Worm (Caenorhabditis elegans) whole organism, L3 larva: ENCODE measurements around the gene Y76B12C.3.

Experiments
- nhr-28 ChIP-seq: fragments of 150-350 bp; optimal IDR thresholded peaks from 2 replicates; lab custom pipeline; 2014; ENCODE audit warnings: missing biosample characterization, missing genetic modification characterization
- pha-4 ChIP-seq: fragments of 150-350 bp; optimal IDR thresholded peaks from 2 replicates; lab custom pipeline; 2014; ENCODE audit warnings: missing biosample characterization, missing genetic modification reagents, missing genetic modification characterization

- TF ChIP-seq nhr-28 (tag; lab: Kevin White, UChicago): no peak
- TF ChIP-seq pha-4 (tag; lab: Kevin White, UChicago): no peak
Measured at ce11 chrIV:1924178-1924577, 49.3 kb upstream of the Y76B12C.3 start.
